Worm (Caenorhabditis elegans) whole organism, L4/young adult: ENCODE data around the gene pax-1.

Experiments used
- dao-5 ChIP-seq: sonication (generic microtip); optimal IDR thresholded peaks from 2 replicates; lab custom pipeline; 2016; ENCODE audit warnings: missing genotype, missing genetic modification characterization, moderate library complexity, missing compliant biosample characterization
- him-1 ChIP-seq: sonication (generic microtip); optimal IDR thresholded peaks from 2 replicates; lab custom pipeline; 2016; ENCODE audit warnings: missing genotype, missing genetic modification reagents, missing genetic modification characterization, missing compliant biosample characterization

DNA sequence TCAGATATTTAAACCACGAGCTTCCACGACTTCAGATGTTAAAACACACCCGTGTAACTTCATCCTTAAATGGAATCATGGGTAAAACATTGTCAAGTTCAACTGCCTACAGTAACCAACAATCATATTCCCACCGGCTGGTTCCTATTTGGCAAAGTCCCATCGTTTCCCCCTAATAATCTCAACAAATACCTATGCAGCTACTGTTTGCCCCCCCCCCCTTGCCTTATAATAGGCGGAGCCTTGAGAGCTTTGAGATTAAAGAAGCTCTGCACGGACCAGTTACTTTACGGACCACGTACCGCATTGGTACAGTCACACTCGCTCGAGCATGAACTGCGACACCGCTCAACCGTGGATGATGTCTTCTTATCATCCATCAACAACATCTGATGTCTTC lies at the start of gene pax-1:
- TF ChIP-seq him-1 (no peak), dao-5 (tag; lab: Kevin White, UChicago) (no peak)
